Fruit fly (Drosophila melanogaster): ENCODE data around the gene CG32280.

CG32280 gene

dm6 chr3L:3164951-3165350 is at the start of gene CG32280:
CG32280 (plus strand) TSS chr3L:3165181.
- TF ChIP-seq noc (tag; optimal IDR thresholded peaks at IDR 0.05): peak; percentile 36

dm6 chr3L:3121769-3122432 is 43.1 kb upstream of the CG32280 start:
- peak; percentile 36 for TF ChIP-seq noc (tag; optimal IDR thresholded peaks at IDR 0.05)

- TF ChIP-seq noc (tag; optimal IDR thresholded peaks at IDR 0.05): no peak
Measured at dm6 chr3L:3122688-3123316, 42.2 kb upstream of the CG32280 start.

dm6 chr3L:3124519-3124918 is 40.5 kb upstream of the CG32280 start:
- no peak for TF ChIP-seq noc (tag; optimal IDR thresholded peaks at IDR 0.05)

- no peak for TF ChIP-seq noc (tag; optimal IDR thresholded peaks at IDR 0.05)
Measured at dm6 chr3L:3124939-3125648, 39.9 kb upstream of the CG32280 start.

- no peak for TF ChIP-seq noc (tag; optimal IDR thresholded peaks at IDR 0.05)
Measured at dm6 chr3L:3125649-3126130, 39.3 kb upstream of the CG32280 start.

dm6 chr3L:3126478-3126877 is 38.5 kb upstream of the CG32280 start:
- no peak for TF ChIP-seq noc (tag; optimal IDR thresholded peaks at IDR 0.05)

- TF ChIP-seq noc (tag; optimal IDR thresholded peaks at IDR 0.05): no peak
Measured at dm6 chr3L:3127544-3127943, 37.4 kb upstream of the CG32280 start, which contains the start of gene promL. promL (minus strand) TSS chr3L:3127724.

dm6 chr3L:3134064-3134545 is 30.9 kb upstream of the CG32280 start:
- TF ChIP-seq noc (tag; optimal IDR thresholded peaks at IDR 0.05): peak; percentile 11

- no peak for TF ChIP-seq noc (tag; optimal IDR thresholded peaks at IDR 0.05)
Measured at dm6 chr3L:3141411-3141810, 23.6 kb upstream of the CG32280 start.

- no peak for TF ChIP-seq noc (tag; optimal IDR thresholded peaks at IDR 0.05)
Measured at dm6 chr3L:3142516-3143382, 22.2 kb upstream of the CG32280 start.

dm6 chr3L:3143383-3143962 is 21.5 kb upstream of the CG32280 start, which contains the start of the genes CG11537 and Alg2:
CG11537 (minus strand) TSS chr3L:3143457.
Alg2 (plus strand) TSS chr3L:3143808.
- no peak for TF ChIP-seq noc (tag; optimal IDR thresholded peaks at IDR 0.05)

- peak; percentile 37 for TF ChIP-seq noc (tag; optimal IDR thresholded peaks at IDR 0.05)
Measured at dm6 chr3L:3148125-3149059, 16.6 kb upstream of the CG32280 start, which contains the start of the genes Usp5 and BtbVII. Usp5 (minus strand) TSS chr3L:3148358. BtbVII (plus strand) TSS chr3L:3148646.
